Fruit fly (Drosophila melanogaster) whole organism, embryonic: ENCODE results near the gene mRpS23.

Source experiments
- ATbp ChIP-seq: fragments of 200-800 bp; sonication (Bioruptor generic); optimal IDR thresholded peaks from 2 replicates; lab custom pipeline; 2017; ENCODE audit warnings: missing biosample characterization, mild to moderate bottlenecking, missing genetic modification characterization, missing genetic modification reagents
- Abd-B ChIP-seq: fragments of 200-800 bp; sonication (Bioruptor generic); optimal IDR thresholded peaks from 2 replicates; lab custom pipeline; 2018; ENCODE audit warnings: missing biosample characterization, mild to moderate bottlenecking, missing genetic modification characterization, moderate library complexity
- Ada2b ChIP-seq: fragments of 200-800 bp; sonication (Bioruptor generic); IDR thresholded peaks from 2 replicates; pipeline ENCODE4 v1.3.6; 2022; ENCODE audit warnings: missing biosample characterization, missing genetic modification characterization
- Atf3 ChIP-seq: fragments of 200-800 bp; sonication (Bioruptor generic); optimal IDR thresholded peaks from 3 replicates; lab custom pipeline; 2016; ENCODE audit warnings: missing biosample characterization, missing genetic modification characterization
- B-H1 ChIP-seq: fragments of 200-800 bp; sonication (Bioruptor generic); IDR thresholded peaks from 3 replicates; pipeline ENCODE4 v1.3.6; 2022; ENCODE audit warnings: missing biosample characterization, missing genetic modification characterization
- Bdp1 ChIP-seq: fragments of 200-800 bp; sonication (Bioruptor generic); optimal IDR thresholded peaks from 3 replicates; lab custom pipeline; 2016; ENCODE audit warnings: missing biosample characterization, missing genetic modification characterization
- CG10654 ChIP-seq: fragments of 200-800 bp; sonication (Bioruptor generic); optimal IDR thresholded peaks from 2 replicates; lab custom pipeline; 2016; ENCODE audit warnings: missing biosample characterization, missing genetic modification characterization
- CG11247 ChIP-seq: fragments of 200-800 bp; sonication (Bioruptor generic); IDR thresholded peaks from 2 replicates; pipeline ENCODE4 v1.3.6; 2022; ENCODE audit warnings: missing biosample characterization, missing genetic modification characterization
- CG11504 ChIP-seq: fragments of 200-800 bp; sonication (Bioruptor generic); optimal IDR thresholded peaks from 3 replicates; lab custom pipeline; 2019; ENCODE audit warnings: missing biosample characterization, mild to moderate bottlenecking, missing genetic modification characterization, moderate library complexity
- CG13894 ChIP-seq: fragments of 200-800 bp; sonication (Bioruptor generic); optimal IDR thresholded peaks from 3 replicates; lab custom pipeline; 2018; ENCODE audit warnings: missing biosample characterization, mild to moderate bottlenecking, missing genetic modification characterization, moderate library complexity
- CG14014 ChIP-seq: fragments of 200-800 bp; sonication (Bioruptor generic); IDR thresholded peaks from 2 replicates; pipeline ENCODE4 v1.3.6; 2022; ENCODE audit warnings: missing biosample characterization, missing genetic modification characterization
- CG15514 ChIP-seq: fragments of 200-800 bp; sonication (Bioruptor generic); optimal IDR thresholded peaks from 3 replicates; lab custom pipeline; 2017; ENCODE audit warnings: missing biosample characterization, missing genetic modification characterization, mild to moderate bottlenecking, moderate library complexity, missing genetic modification reagents
- CG1647 ChIP-seq: fragments of 200-800 bp; sonication (Bioruptor generic); optimal IDR thresholded peaks from 3 replicates; lab custom pipeline; 2016; ENCODE audit warnings: missing biosample characterization, missing genetic modification characterization
- CG16813 ChIP-seq: fragments of 200-800 bp; sonication (Bioruptor generic); IDR thresholded peaks from 3 replicates; pipeline ENCODE4 v1.3.6; 2022; ENCODE audit warnings: missing biosample characterization, missing genetic modification characterization; ENCODE audit not compliant: partially characterized antibody
- CG17359 ChIP-seq: fragments of 200-800 bp; sonication (Bioruptor generic); optimal IDR thresholded peaks from 3 replicates; lab custom pipeline; 2018; ENCODE audit warnings: missing biosample characterization, mild to moderate bottlenecking, missing genetic modification characterization, moderate library complexity
- CG34376 ChIP-seq: fragments of 200-800 bp; sonication (Bioruptor generic); optimal IDR thresholded peaks from 2 replicates; lab custom pipeline; 2018; ENCODE audit warnings: missing biosample characterization, mild to moderate bottlenecking, missing genetic modification characterization
- CG34422 ChIP-seq: fragments of 200-800 bp; sonication (Bioruptor generic); IDR thresholded peaks from 3 replicates; pipeline ENCODE4 v1.3.6; 2022; ENCODE audit warnings: missing biosample characterization, missing genetic modification characterization
- CG4617 ChIP-seq: fragments of 200-800 bp; sonication (Bioruptor generic); optimal IDR thresholded peaks from 3 replicates; lab custom pipeline; 2016; ENCODE audit warnings: missing biosample characterization, missing genetic modification characterization, borderline replicate concordance
- CG6654 ChIP-seq: fragments of 200-800 bp; sonication (Bioruptor generic); optimal IDR thresholded peaks from 2 replicates; lab custom pipeline; 2017; ENCODE audit warnings: missing biosample characterization, mild to moderate bottlenecking, missing genetic modification characterization
- CG6683 ChIP-seq: fragments of 200-800 bp; sonication (Bioruptor generic); optimal IDR thresholded peaks from 2 replicates; lab custom pipeline; 2017; ENCODE audit warnings: missing biosample characterization, mild to moderate bottlenecking, missing genetic modification characterization, missing genetic modification reagents
- CG6791 ChIP-seq: fragments of 200-800 bp; sonication (Bioruptor generic); IDR thresholded peaks from 3 replicates; pipeline ENCODE4 v1.3.6; 2022; ENCODE audit warnings: missing biosample characterization, missing genetic modification characterization; ENCODE audit not compliant: partially characterized antibody
- CG7357 ChIP-seq: fragments of 200-800 bp; sonication (Bioruptor generic); IDR thresholded peaks from 3 replicates; pipeline ENCODE4 v1.3.6; 2022; ENCODE audit warnings: missing biosample characterization, missing genetic modification characterization
- CG7839 ChIP-seq: fragments of 200-800 bp; sonication (Bioruptor generic); optimal IDR thresholded peaks from 3 replicates; lab custom pipeline; 2018; ENCODE audit warnings: missing biosample characterization, mild to moderate bottlenecking, missing genetic modification characterization, moderate library complexity
- CG9609 ChIP-seq: fragments of 200-800 bp; sonication (Bioruptor generic); optimal IDR thresholded peaks from 3 replicates; lab custom pipeline; 2016; ENCODE audit warnings: missing biosample characterization, missing genetic modification characterization
- CG9727 ChIP-seq: fragments of 200-800 bp; sonication (Bioruptor generic); optimal IDR thresholded peaks from 3 replicates; lab custom pipeline; 2017; ENCODE audit warnings: missing biosample characterization, mild to moderate bottlenecking, missing genetic modification characterization
- CG9932 ChIP-seq: fragments of 200-800 bp; sonication (Bioruptor generic); IDR thresholded peaks from 2 replicates; pipeline ENCODE4 v1.3.6; 2022; ENCODE audit warnings: missing biosample characterization, missing genetic modification characterization
- Drgx ChIP-seq: fragments of 200-800 bp; sonication (Bioruptor generic); IDR thresholded peaks from 2 replicates; pipeline ENCODE4 v1.3.6; 2022; ENCODE audit warnings: missing biosample characterization, missing genetic modification characterization
- Elba2 ChIP-seq: fragments of 200-800 bp; sonication (Bioruptor generic); optimal IDR thresholded peaks from 3 replicates; lab custom pipeline; 2016; ENCODE audit warnings: missing biosample characterization, missing genetic modification characterization
- HHEX ChIP-seq: fragments of 200-800 bp; sonication (Bioruptor generic); optimal IDR thresholded peaks from 3 replicates; lab custom pipeline; 2017; ENCODE audit warnings: missing biosample characterization, mild to moderate bottlenecking, missing genetic modification characterization, missing genetic modification reagents
- Med ChIP-seq: fragments of 200-800 bp; sonication (Bioruptor generic); peaks from one replicate; lab custom pipeline; 2016; ENCODE audit warnings: missing biosample characterization, missing genetic modification characterization, mild to moderate bottlenecking, inconsistent platforms, moderate library complexity
- NK7.1 ChIP-seq: fragments of 200-800 bp; sonication (Bioruptor generic); optimal IDR thresholded peaks from 3 replicates; lab custom pipeline; 2016; ENCODE audit warnings: missing biosample characterization, missing genetic modification characterization
- NfI ChIP-seq: fragments of 200-800 bp; sonication (Bioruptor generic); optimal IDR thresholded peaks from 3 replicates; lab custom pipeline; 2018; ENCODE audit warnings: missing biosample characterization, mild to moderate bottlenecking, missing genetic modification characterization, moderate library complexity
- abd-A ChIP-seq: fragments of 200-800 bp; sonication (Bioruptor generic); optimal IDR thresholded peaks from 3 replicates; lab custom pipeline; 2019; ENCODE audit warnings: missing biosample characterization, mild to moderate bottlenecking, missing genetic modification characterization, moderate library complexity
- ap ChIP-seq: fragments of 200-800 bp; sonication (Bioruptor generic); IDR thresholded peaks from 2 replicates; pipeline ENCODE4 v1.3.6; 2022; ENCODE audit warnings: missing biosample characterization, missing genetic modification characterization
- cato ChIP-seq: fragments of 200-800 bp; sonication (Bioruptor generic); optimal IDR thresholded peaks from 2 replicates; lab custom pipeline; 2016; ENCODE audit warnings: missing biosample characterization, missing genetic modification characterization, borderline replicate concordance
- dati ChIP-seq: fragments of 200-800 bp; sonication (Bioruptor generic); IDR thresholded peaks from 2 replicates; pipeline ENCODE4 v1.3.6; 2022; ENCODE audit warnings: missing biosample characterization, missing genetic modification characterization
- eve ChIP-seq, 2 experiments: fragments of >200 bp; optimal IDR thresholded peaks; 2 replicates each; lab custom pipeline; 2017; ENCODE audit warnings: missing biosample characterization in 2 of 2, missing genetic modification characterization in 2 of 2
- gce ChIP-seq: fragments of 200-800 bp; sonication (Bioruptor generic); IDR thresholded peaks from 3 replicates; pipeline ENCODE4 v1.3.6; 2022; ENCODE audit warnings: missing biosample characterization, missing genetic modification characterization
- grau ChIP-seq: fragments of 200-800 bp; optimal IDR thresholded peaks from 3 replicates; lab custom pipeline; 2019; ENCODE audit warnings: missing biosample characterization, mild to moderate bottlenecking, missing genetic modification characterization, moderate library complexity
- ham ChIP-seq: fragments of 200-800 bp; sonication (Bioruptor generic); IDR thresholded peaks from 2 replicates; pipeline ENCODE4 v1.3.6; 2022; ENCODE audit warnings: missing biosample characterization, missing genetic modification characterization
- kay ChIP-seq: fragments of 200-800 bp; sonication (Bioruptor generic); optimal IDR thresholded peaks from 2 replicates; lab custom pipeline; 2016; ENCODE audit warnings: missing biosample characterization, missing genetic modification characterization
- kni ChIP-seq: fragments of 200-800 bp; sonication (Bioruptor generic); optimal IDR thresholded peaks from 3 replicates; lab custom pipeline; 2017; ENCODE audit warnings: mild to moderate bottlenecking, missing biosample characterization, missing genetic modification reagents, missing genetic modification characterization
- onecut ChIP-seq: fragments of 200-800 bp; sonication (Bioruptor generic); IDR thresholded peaks from 2 replicates; pipeline ENCODE4 v1.3.6; 2022; ENCODE audit warnings: missing biosample characterization, missing genetic modification characterization
- scrt ChIP-seq: fragments of 200-800 bp; sonication (Bioruptor generic); optimal IDR thresholded peaks from 2 replicates; lab custom pipeline; 2018; ENCODE audit warnings: missing biosample characterization, mild to moderate bottlenecking, missing genetic modification characterization, moderate library complexity
- slbo ChIP-seq: fragments of 200-800 bp; sonication (Bioruptor generic); IDR thresholded peaks from 2 replicates; pipeline ENCODE4 v1.3.6; 2022; ENCODE audit warnings: missing biosample characterization, missing genetic modification characterization
- ssp ChIP-seq: fragments of 200-800 bp; sonication (Bioruptor generic); IDR thresholded peaks from 2 replicates; pipeline ENCODE4 v1.3.6; 2022; ENCODE audit warnings: missing biosample characterization, missing genetic modification characterization
- stwl ChIP-seq: fragments of 200-800 bp; sonication (Bioruptor generic); optimal IDR thresholded peaks from 3 replicates; lab custom pipeline; 2018; ENCODE audit warnings: missing biosample characterization, mild to moderate bottlenecking, missing genetic modification characterization, moderate library complexity
- tin ChIP-seq: fragments of 200-800 bp; sonication (Bioruptor generic); optimal IDR thresholded peaks from 3 replicates; lab custom pipeline; 2016; ENCODE audit warnings: missing biosample characterization, missing genetic modification characterization
- ttk ChIP-seq: fragments of 200-800 bp; sonication (Bioruptor generic); IDR thresholded peaks from 2 replicates; pipeline ENCODE4 v2.1.2; 2022; ENCODE audit warnings: missing biosample characterization, missing genetic modification characterization
- vfl ChIP-seq: fragments of 200-800 bp; sonication (Bioruptor generic); optimal IDR thresholded peaks from 2 replicates; lab custom pipeline; 2016; ENCODE audit warnings: missing biosample characterization, missing genetic modification characterization

mRpS23 gene

dm6 chr2L:13878801-13879200 is 43.9 kb upstream of the mRpS23 start (continued):
- peak; percentile 25 for TF ChIP-seq grau
- no peak for TF ChIP-seq CG7839 (tag; lab: Kevin White, UChicago)
- no peak for TF ChIP-seq CG10654 (GFP tag; lab: Kevin White, UChicago)
- no peak for TF ChIP-seq ssp (GFP tag; lab: Robert Waterston, UW)
- TF ChIP-seq vfl (GFP tag; lab: Kevin White, UChicago) = peak; percentile 7
- no peak for TF ChIP-seq CG11247 (GFP tag; lab: Robert Waterston, UW)
- TF ChIP-seq slbo = 0 out of 2 replicates have a peak, but pooled peaks have one; percentile 25
- TF ChIP-seq Med = peak; percentile 94
- peak; percentile 62 for TF ChIP-seq CG6791 (GFP tag; lab: Robert Waterston, UW)
- TF ChIP-seq CG11504 (tag; lab: Kevin White, UChicago) = peak; percentile 8
- no peak for TF ChIP-seq CG1647 (GFP tag; lab: Kevin White, UChicago)
- no peak for TF ChIP-seq ATbp (GFP tag; lab: Kevin White, UChicago)
- no peak for TF ChIP-seq NfI
- TF ChIP-seq stwl (tag; lab: Kevin White, UChicago) = peak; percentile 4
- 0 out of 3 replicates have a peak, but pooled peaks have one; percentile 42 for TF ChIP-seq gce (GFP tag; lab: Robert Waterston, UW)
- peak; percentile 39; the same call in 1 of the 3 replicates for TF ChIP-seq CG34422 (GFP tag; lab: Robert Waterston, UW)
- no peak for TF ChIP-seq Bdp1 (GFP tag; lab: Kevin White, UChicago)
- peak; percentile 20 for TF ChIP-seq CG17359 (tag; lab: Kevin White, UChicago)
- no peak for TF ChIP-seq dati (GFP tag; lab: Robert Waterston, UW)
- peak; percentile 54; the same call in 1 of the 2 replicates for TF ChIP-seq Drgx (GFP tag; lab: Robert Waterston, UW)
- TF ChIP-seq ap (GFP tag; lab: Robert Waterston, UW) = no peak
- TF ChIP-seq kni (GFP tag; lab: Kevin White, UChicago) = peak; percentile 3
- no peak for TF ChIP-seq NK7.1 (GFP tag; lab: Kevin White, UChicago)
- TF ChIP-seq CG14014 (GFP tag; lab: Robert Waterston, UW) = no peak; the same call in 1 of the 2 replicates
- TF ChIP-seq HHEX (GFP tag; lab: Kevin White, UChicago) = peak; percentile 60
- TF ChIP-seq Elba2 (GFP tag; lab: Kevin White, UChicago) = no peak
- TF ChIP-seq Atf3 (GFP tag; lab: Kevin White, UChicago) = no peak
- TF ChIP-seq Ada2b = 0 out of 2 replicates have a peak, but pooled peaks have one; percentile 13
- no peak; the same call in 2 of the 3 replicates for TF ChIP-seq B-H1
- peak; percentile 28; the same call in 1 of the 3 replicates for TF ChIP-seq CG16813 (GFP tag; lab: Robert Waterston, UW)
- peak; percentile 44; the same call in 1 of the 2 replicates for TF ChIP-seq ttk (GFP tag; lab: Robert Waterston, UW)
- TF ChIP-seq cato = no peak
- TF ChIP-seq CG6683 (GFP tag; lab: Kevin White, UChicago) = no peak
- no peak for TF ChIP-seq CG4617 (GFP tag; lab: Kevin White, UChicago)
- no peak for TF ChIP-seq CG9932
- TF ChIP-seq eve (GFP tag; optimal IDR thresholded peaks at IDR 0.05; lab: Kevin White, UChicago) = peak in 1 of 2 experiments; percentile 7
- TF ChIP-seq tin (GFP tag; lab: Kevin White, UChicago) = no peak
- TF ChIP-seq CG9727 (GFP tag; lab: Kevin White, UChicago) = no peak
- no peak for TF ChIP-seq Abd-B (GFP tag; lab: Kevin White, UChicago)
- TF ChIP-seq CG7357 (GFP tag; lab: Robert Waterston, UW) = 0 out of 3 replicates have a peak, but pooled peaks have one; percentile 12
- TF ChIP-seq CG6654 = no peak
- TF ChIP-seq abd-A (tag; lab: Kevin White, UChicago) = peak; percentile 8
- peak; percentile 33 for TF ChIP-seq CG34376 (GFP tag; lab: Kevin White, UChicago)
- no peak for TF ChIP-seq CG9609
- peak; percentile 29; the same call in 1 of the 2 replicates for TF ChIP-seq onecut (GFP tag; lab: Robert Waterston, UW)
- peak; percentile 4 for TF ChIP-seq kay (GFP tag; lab: Kevin White, UChicago)
- no peak for TF ChIP-seq ham (GFP tag; lab: Robert Waterston, UW)
- peak; percentile 25 for TF ChIP-seq CG13894
- TF ChIP-seq CG15514 (GFP tag; lab: Kevin White, UChicago) = peak; percentile 28
- peak; percentile 55 for TF ChIP-seq scrt
